Fruit fly (Drosophila melanogaster) S2 (cell line): ENCODE results near the gene CG12035.

ENCODE experiments used
- CG8478 ChIP-seq: fragments of >200 bp; optimal IDR thresholded peaks from 2 replicates; lab custom pipeline; 2018
- CTCF ChIP-seq, 2 experiments: fragments of >200 bp; optimal IDR thresholded peaks; 2 replicates each; lab custom pipeline; 2018

- TF ChIP-seq CG8478 (lab: Kevin White, UChicago) (no peak), CTCF (optimal IDR thresholded peaks at IDR 0.05; lab: Kevin White, UChicago) (no peak)
Observed at dm6 chr3L:1771658-1772057, 47.5 kb downstream of the CG12035 start, which contains the start of gene Dhc62B.
